Fruit fly (Drosophila melanogaster) whole organism, prepupa: ENCODE data around the gene AlkB.
A peak's percentile ranks its signal among the peaks of the same experiment; 100 is the strongest.

ENCODE experiments used
- Blimp-1 ChIP-seq: fragments of 200-800 bp; sonication (Bioruptor generic); optimal IDR thresholded peaks from 3 replicates; lab custom pipeline; 2017; ENCODE audit warnings: missing biosample characterization, missing genetic modification characterization, mild to moderate bottlenecking, moderate library complexity, missing genetic modification reagents
- CG10631 ChIP-seq: fragments of 200-800 bp; sonication (Bioruptor generic); optimal IDR thresholded peaks from 2 replicates; lab custom pipeline; 2016; ENCODE audit warnings: missing biosample characterization, missing genetic modification characterization
- CG10669 ChIP-seq: fragments of 200-800 bp; sonication (Bioruptor generic); optimal IDR thresholded peaks from 3 replicates; lab custom pipeline; 2018; ENCODE audit warnings: missing biosample characterization, mild to moderate bottlenecking, missing genetic modification characterization, moderate library complexity
- CG11294 ChIP-seq: fragments of 200-800 bp; sonication (Bioruptor generic); IDR thresholded peaks from 2 replicates; pipeline ENCODE4 v1.3.6; 2022; ENCODE audit warnings: missing biosample characterization, missing genetic modification characterization
- CG11902 ChIP-seq: fragments of 200-800 bp; sonication (Bioruptor generic); optimal IDR thresholded peaks from 3 replicates; lab custom pipeline; 2016; ENCODE audit warnings: missing biosample characterization, missing genetic modification characterization
- CG15336 ChIP-seq: fragments of 200-800 bp; sonication (Bioruptor generic); IDR thresholded peaks from 2 replicates; pipeline ENCODE4 v1.3.6; 2022; ENCODE audit warnings: missing biosample characterization, missing genetic modification characterization
- CG3032 ChIP-seq: fragments of 200-800 bp; optimal IDR thresholded peaks from 2 replicates; lab custom pipeline; 2019; ENCODE audit warnings: missing biosample characterization, mild to moderate bottlenecking, missing genetic modification characterization, moderate library complexity
- CG31627 ChIP-seq: fragments of 200-800 bp; sonication (Bioruptor generic); optimal IDR thresholded peaks from 3 replicates; lab custom pipeline; 2016; ENCODE audit warnings: missing biosample characterization, missing genetic modification characterization
- CG34406 ChIP-seq: fragments of 200-800 bp; sonication (Bioruptor generic); optimal IDR thresholded peaks from 3 replicates; lab custom pipeline; 2016; ENCODE audit warnings: missing biosample characterization, missing genetic modification characterization
- CG3919 ChIP-seq: fragments of 200-800 bp; sonication (Bioruptor generic); optimal IDR thresholded peaks from 3 replicates; lab custom pipeline; 2016; ENCODE audit warnings: missing biosample characterization, missing genetic modification characterization
- CG4318 ChIP-seq: fragments of 200-800 bp; sonication (Bioruptor generic); optimal IDR thresholded peaks from 3 replicates; lab custom pipeline; 2017; ENCODE audit warnings: missing biosample characterization, mild to moderate bottlenecking, missing genetic modification characterization
- CG6276 ChIP-seq: fragments of 200-800 bp; sonication (Bioruptor generic); optimal IDR thresholded peaks from 2 replicates; lab custom pipeline; 2017; ENCODE audit warnings: missing biosample characterization, mild to moderate bottlenecking, missing genetic modification characterization
- CG6792 ChIP-seq: fragments of 200-800 bp; sonication (Bioruptor generic); optimal IDR thresholded peaks from 3 replicates; lab custom pipeline; 2016; ENCODE audit warnings: missing biosample characterization, missing genetic modification characterization
- CG6808 ChIP-seq: fragments of 200-800 bp; sonication (Bioruptor generic); optimal IDR thresholded peaks from 3 replicates; lab custom pipeline; 2017; ENCODE audit warnings: missing biosample characterization, missing genetic modification characterization, mild to moderate bottlenecking, moderate library complexity, missing genetic modification reagents
- CG8319 ChIP-seq: fragments of 200-800 bp; sonication (Bioruptor generic); optimal IDR thresholded peaks from 3 replicates; lab custom pipeline; 2016; ENCODE audit warnings: missing biosample characterization, missing genetic modification characterization
- CG8632 ChIP-seq: fragments of 200-800 bp; sonication (Bioruptor generic); optimal IDR thresholded peaks from 3 replicates; lab custom pipeline; 2016; ENCODE audit warnings: missing biosample characterization, missing genetic modification characterization
- Eip75B ChIP-seq: fragments of 200-800 bp; sonication (Bioruptor generic); optimal IDR thresholded peaks from 3 replicates; lab custom pipeline; 2016; ENCODE audit warnings: missing biosample characterization, missing genetic modification characterization
- Eip78C ChIP-seq: fragments of 200-800 bp; sonication (Bioruptor generic); peaks from one replicate; lab custom pipeline; 2016; ENCODE audit warnings: missing biosample characterization, missing genetic modification characterization
- Ets21C ChIP-seq: fragments of 200-800 bp; sonication (Bioruptor generic); optimal IDR thresholded peaks from 3 replicates; lab custom pipeline; 2016; ENCODE audit warnings: missing biosample characterization, missing genetic modification characterization
- Ets96B ChIP-seq: fragments of 200-800 bp; optimal IDR thresholded peaks from 2 replicates; lab custom pipeline; 2019; ENCODE audit warnings: missing biosample characterization, mild to moderate bottlenecking, missing genetic modification characterization, moderate library complexity
- Gug ChIP-seq: fragments of 200-800 bp; sonication (Bioruptor generic); IDR thresholded peaks from 2 replicates; pipeline ENCODE4 v1.3.6; 2022; ENCODE audit warnings: missing biosample characterization, missing genetic modification characterization
- Hr39 ChIP-seq: fragments of 200-800 bp; sonication (Bioruptor generic); optimal IDR thresholded peaks from 2 replicates; lab custom pipeline; 2016; ENCODE audit warnings: missing biosample characterization, missing genetic modification characterization
- Hr4 ChIP-seq: fragments of 200-800 bp; sonication (Bioruptor generic); optimal IDR thresholded peaks from 3 replicates; lab custom pipeline; 2016; ENCODE audit warnings: missing biosample characterization, missing genetic modification characterization
- Lpt ChIP-seq: fragments of 200-800 bp; sonication (Bioruptor generic); optimal IDR thresholded peaks from 3 replicates; lab custom pipeline; 2016; ENCODE audit warnings: missing biosample characterization, missing genetic modification characterization
- Met ChIP-seq: fragments of 200-800 bp; sonication (Bioruptor generic); optimal IDR thresholded peaks from 3 replicates; lab custom pipeline; 2016; ENCODE audit warnings: missing biosample characterization, missing genetic modification characterization
- OdsH ChIP-seq: fragments of 200-800 bp; sonication (Bioruptor generic); optimal IDR thresholded peaks from 3 replicates; lab custom pipeline; 2016; ENCODE audit warnings: missing biosample characterization, missing genetic modification characterization
- Smox ChIP-seq: fragments of 200-800 bp; sonication (Bioruptor generic); optimal IDR thresholded peaks from 3 replicates; lab custom pipeline; 2016; ENCODE audit warnings: missing biosample characterization, missing genetic modification characterization
- Sox14 ChIP-seq: fragments of 200-800 bp; sonication (Bioruptor generic); optimal IDR thresholded peaks from 3 replicates; lab custom pipeline; 2016; ENCODE audit warnings: missing biosample characterization, missing genetic modification characterization
- Sox15 ChIP-seq: fragments of 200-800 bp; sonication (Bioruptor generic); optimal IDR thresholded peaks from 3 replicates; lab custom pipeline; 2016; ENCODE audit warnings: missing biosample characterization, missing genetic modification characterization
- achi ChIP-seq: fragments of 200-800 bp; sonication (Bioruptor generic); optimal IDR thresholded peaks from 3 replicates; lab custom pipeline; 2016; ENCODE audit warnings: missing biosample characterization, missing genetic modification characterization
- acj6 ChIP-seq: fragments of 200-800 bp; sonication (Bioruptor generic); optimal IDR thresholded peaks from 3 replicates; lab custom pipeline; 2016; ENCODE audit warnings: missing biosample characterization, missing genetic modification characterization
- cyc ChIP-seq: fragments of 200-800 bp; sonication (Bioruptor generic); optimal IDR thresholded peaks from 3 replicates; lab custom pipeline; 2016; ENCODE audit warnings: missing biosample characterization, missing genetic modification characterization
- dsx ChIP-seq: fragments of 200-800 bp; optimal IDR thresholded peaks from 3 replicates; lab custom pipeline; 2019; ENCODE audit warnings: missing biosample characterization, mild to moderate bottlenecking, missing genetic modification characterization, moderate library complexity; ENCODE audit not compliant: poor library complexity, severe bottlenecking
- eg ChIP-seq: fragments of 200-800 bp; sonication (Bioruptor generic); IDR thresholded peaks from 3 replicates; pipeline ENCODE4 v1.3.6; 2022; ENCODE audit warnings: missing biosample characterization, missing genetic modification characterization
- esn ChIP-seq: fragments of 200-800 bp; sonication (Bioruptor generic); optimal IDR thresholded peaks from 2 replicates; lab custom pipeline; 2016; ENCODE audit warnings: missing biosample characterization, mild to moderate bottlenecking, missing genetic modification characterization, moderate library complexity
- fd59A ChIP-seq: fragments of 200-800 bp; sonication (Bioruptor generic); optimal IDR thresholded peaks from 2 replicates; lab custom pipeline; 2017; ENCODE audit warnings: missing biosample characterization, mild to moderate bottlenecking, missing genetic modification characterization, missing genetic modification reagents
- fd85E ChIP-seq: fragments of 200-800 bp; sonication (Bioruptor generic); optimal IDR thresholded peaks from 3 replicates; lab custom pipeline; 2016; ENCODE audit warnings: missing biosample characterization, missing genetic modification characterization
- fkh ChIP-seq: fragments of 200-800 bp; sonication (Bioruptor generic); optimal IDR thresholded peaks from 3 replicates; lab custom pipeline; 2017; ENCODE audit warnings: missing biosample characterization, mild to moderate bottlenecking, missing genetic modification characterization, moderate library complexity
- lz ChIP-seq: fragments of 200-800 bp; sonication (Bioruptor generic); optimal IDR thresholded peaks from 3 replicates; lab custom pipeline; 2016; ENCODE audit warnings: missing biosample characterization, missing genetic modification characterization
- pdm3 ChIP-seq: fragments of 200-800 bp; sonication (Bioruptor generic); optimal IDR thresholded peaks from 3 replicates; lab custom pipeline; 2016; ENCODE audit warnings: missing biosample characterization, missing genetic modification characterization
- salr ChIP-seq, 2 experiments: fragments of 200-800 bp; sonication (Bioruptor generic); optimal IDR thresholded peaks; 3 replicates each; lab custom pipeline; 2016 to 2018; ENCODE audit warnings: missing biosample characterization in 2 of 2, missing genetic modification characterization in 2 of 2, mild to moderate bottlenecking in 1 of 2
- spab ChIP-seq: fragments of 200-800 bp; sonication (Bioruptor generic); optimal IDR thresholded peaks from 2 replicates; lab custom pipeline; 2017; ENCODE audit warnings: missing biosample characterization, mild to moderate bottlenecking, missing genetic modification characterization, missing genetic modification reagents
- ss ChIP-seq, 2 experiments: fragments of 200-800 bp; sonication (Bioruptor generic); optimal IDR thresholded peaks; 2 replicates in 1 of 2; 3 replicates in 1 of 2; lab custom pipeline; 2017 to 2018; ENCODE audit warnings: mild to moderate bottlenecking in 2 of 2, missing biosample characterization in 2 of 2, missing genetic modification characterization in 2 of 2, moderate library complexity in 1 of 2
- svp ChIP-seq: fragments of 200-800 bp; sonication (Bioruptor generic); peaks from one replicate; lab custom pipeline; 2016; ENCODE audit warnings: missing biosample characterization, missing genetic modification characterization
- topi ChIP-seq: fragments of 200-800 bp; sonication (Bioruptor generic); optimal IDR thresholded peaks from 3 replicates; lab custom pipeline; 2016; ENCODE audit warnings: missing biosample characterization, missing genetic modification characterization
- vri ChIP-seq: fragments of 200-800 bp; sonication (Bioruptor generic); optimal IDR thresholded peaks from 3 replicates; lab custom pipeline; 2016; ENCODE audit warnings: missing biosample characterization, mild to moderate bottlenecking, missing genetic modification characterization

The AlkB gene

DNA sequence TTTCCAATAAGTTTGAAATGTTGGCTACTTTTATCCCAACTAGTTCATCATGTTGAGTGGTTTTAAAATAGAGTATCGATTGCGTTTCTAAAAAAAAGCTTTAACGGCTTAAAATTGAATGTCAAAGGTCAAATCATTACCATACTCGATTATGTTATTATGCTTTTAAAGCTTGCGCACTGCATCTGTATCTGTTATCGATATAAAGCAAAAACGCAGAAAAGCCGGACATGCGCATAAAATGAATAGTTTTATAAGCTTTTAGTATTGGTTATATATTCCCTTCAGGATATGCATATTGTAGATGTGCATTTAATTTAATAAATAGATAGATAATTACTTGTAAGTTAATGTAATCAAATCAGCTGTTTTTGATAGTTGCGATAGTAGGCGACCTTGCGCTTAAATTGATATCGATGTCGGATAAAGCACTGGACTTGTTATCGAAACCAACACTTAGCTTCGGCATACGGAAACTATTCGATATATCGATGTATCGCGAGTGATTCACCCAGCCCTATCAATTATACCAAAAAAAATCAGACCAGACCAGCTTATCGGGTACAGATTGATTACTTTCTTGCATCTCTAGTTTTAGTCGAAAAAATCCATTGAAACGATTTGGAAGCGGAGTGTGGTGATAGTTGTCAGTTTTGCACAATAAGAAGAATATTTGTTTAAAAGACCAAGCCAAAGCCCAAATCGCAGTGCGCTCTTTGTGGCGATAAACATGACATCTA is 32.5 kb upstream of the AlkB start, which contains the start of gene shi (continued):
- TF ChIP-seq vri (GFP tag; lab: Kevin White, UChicago) (no peak), Hr39 (GFP tag; lab: Kevin White, UChicago) (no peak)

DNA sequence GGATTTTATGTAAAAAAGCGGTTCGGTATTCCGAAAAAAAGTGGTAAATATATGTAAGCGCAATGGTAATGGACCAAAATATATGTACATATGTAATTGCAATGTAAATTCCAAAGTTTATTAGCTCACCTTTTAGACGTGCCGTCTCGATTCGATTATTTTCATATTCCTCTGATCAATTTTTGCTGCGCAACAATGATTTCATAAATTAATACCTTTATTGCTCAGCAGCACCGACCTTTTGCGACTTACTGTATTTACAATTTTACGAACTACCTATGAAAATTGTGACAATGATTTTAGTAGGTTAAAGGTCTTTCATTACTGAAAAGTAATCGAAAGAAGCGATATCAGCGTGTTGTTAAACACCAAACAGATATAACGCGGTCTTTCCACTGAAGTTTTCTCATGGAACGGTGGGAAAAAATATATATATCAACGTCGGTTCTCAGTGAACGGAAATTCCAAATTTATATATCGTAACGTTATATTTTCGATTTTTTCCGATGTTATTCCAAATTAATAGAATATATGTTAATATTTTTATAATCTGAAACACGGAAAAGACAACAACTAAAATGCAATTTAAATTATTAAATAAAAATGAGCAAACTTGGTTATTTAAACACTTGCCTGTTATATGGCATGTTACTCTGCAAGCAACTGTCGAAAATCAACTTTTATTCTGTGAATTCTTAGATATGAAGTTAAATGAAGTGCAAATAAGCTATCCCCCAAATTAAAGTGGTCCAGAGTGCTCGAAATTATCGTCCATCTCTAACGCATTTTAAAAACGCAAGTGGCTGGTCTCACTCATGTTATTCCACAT is 30.7 kb upstream of the AlkB start, which contains the start of the genes MSBP and CG15916:
TSS of gene MSBP (minus strand) at position 330 of the 829 bp plus-strand sequence.
TSS of gene CG15916 (plus strand) at position 810 of the 829 bp plus-strand sequence.
- TF ChIP-seq CG11902 (GFP tag; lab: Kevin White, UChicago) (peak; percentile 12), Ets21C (GFP tag; lab: Kevin White, UChicago) (no peak), topi (GFP tag; lab: Kevin White, UChicago) (peak; percentile 32), CG34406 (GFP tag; lab: Kevin White, UChicago) (peak; percentile 18), Eip75B (GFP tag; lab: Kevin White, UChicago) (no peak), Blimp-1 (GFP tag; lab: Kevin White, UChicago) (no peak), spab (GFP tag; lab: Kevin White, UChicago) (no peak), Ets96B (peak; percentile 2), Lpt (GFP tag; lab: Kevin White, UChicago) (peak; percentile 3), acj6 (GFP tag; lab: Kevin White, UChicago) (peak; percentile 37), CG6808 (GFP tag; lab: Kevin White, UChicago) (peak; percentile 8), Smox (no peak), CG15336 (GFP tag; lab: Robert Waterston, UW) (no peak), pdm3 (peak; percentile 49), fd85E (GFP tag; lab: Kevin White, UChicago) (no peak), CG6276 (no peak), vri (GFP tag; lab: Kevin White, UChicago) (no peak), Hr39 (GFP tag; lab: Kevin White, UChicago) (peak; percentile 15), lz (no peak), CG8632 (GFP tag; lab: Kevin White, UChicago) (no peak), salr (GFP tag; optimal IDR thresholded peaks at IDR 0.05; lab: Kevin White, UChicago) (peak in 1 of 2 experiments; percentile 24), achi (GFP tag; lab: Kevin White, UChicago) (peak; percentile 21), CG31627 (GFP tag; lab: Kevin White, UChicago) (peak; percentile 26), Hr4 (peak; percentile 8), CG3919 (GFP tag; lab: Kevin White, UChicago) (no peak), esn (GFP tag; lab: Kevin White, UChicago) (peak; percentile 28), dsx (no peak), fd59A (GFP tag; lab: Kevin White, UChicago) (peak; percentile 29), cyc (GFP tag; lab: Kevin White, UChicago) (peak; percentile 29), Met (peak; percentile 11), CG8319 (GFP tag; lab: Kevin White, UChicago) (no peak), Sox14 (GFP tag; lab: Kevin White, UChicago) (no peak), CG4318 (GFP tag; lab: Kevin White, UChicago) (peak; percentile 44), CG11294 (GFP tag; lab: Robert Waterston, UW) (no peak), ss (GFP tag; optimal IDR thresholded peaks at IDR 0.05; lab: Kevin White, UChicago) (peak in 1 of 2 experiments; percentile 45), fkh (GFP tag; lab: Kevin White, UChicago) (no peak), CG10631 (GFP tag; lab: Kevin White, UChicago) (peak; percentile 41), OdsH (GFP tag; lab: Kevin White, UChicago) (peak; percentile 54), Sox15 (GFP tag; lab: Kevin White, UChicago) (peak; percentile 41), Eip78C (GFP tag; lab: Kevin White, UChicago) (peak; percentile 77), CG3032 (tag; lab: Kevin White, UChicago) (peak; percentile 53), eg (GFP tag; lab: Robert Waterston, UW) (no peak; the same call in 2 of the 3 replicates), Gug (GFP tag; lab: Robert Waterston, UW) (peak; percentile 38; the same call in 1 of the 2 replicates), svp (GFP tag; lab: Kevin White, UChicago) (peak; percentile 98), CG10669 (GFP tag; lab: Kevin White, UChicago) (peak; percentile 28), CG6792 (no peak)
